Fruit fly (Drosophila melanogaster): ENCODE results near the gene Or2a.

DNA sequence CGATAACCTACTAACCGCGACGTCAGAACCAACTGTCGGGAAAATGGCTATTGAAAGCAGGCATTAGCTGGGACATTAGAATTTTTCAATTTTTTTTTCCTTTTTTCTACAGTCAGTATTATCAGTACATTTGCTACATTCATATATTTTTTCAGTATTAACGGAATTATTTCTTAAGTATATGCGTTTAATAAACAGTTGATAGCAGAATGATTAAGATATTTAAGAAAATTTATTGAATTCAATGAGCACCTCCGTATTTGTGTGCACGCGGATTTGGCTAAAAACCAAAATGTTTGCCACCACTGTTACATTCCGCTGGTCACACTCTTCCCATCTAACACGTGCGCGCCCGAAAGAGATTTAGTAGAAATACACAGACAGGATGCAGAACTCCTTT is 16.5 kb downstream of the Or2a start, which contains the start of the genes temp and CG3071:
- TF ChIP-seq EcR (GFP tag; optimal IDR thresholded peaks at IDR 0.05) (no peak), CG8478 (optimal IDR thresholded peaks at IDR 0.05) (no peak), psq (optimal IDR thresholded peaks at IDR 0.05) (no peak), usp (GFP tag; optimal IDR thresholded peaks at IDR 0.05) (no peak)
